Worm (Caenorhabditis elegans): Measurements from ENCODE around the gene slc-17.5.

ce11 chrV:8268902-8269301, 15.8 kb downstream of the slc-17.5 start, which contains the start of the genes asp-6 and asp-12:
- TF ChIP-seq ceh-19 (GFP tag; optimal IDR thresholded peaks at IDR 0.05) = no peak
- no peak for TF ChIP-seq pax-1 (tag; optimal IDR thresholded peaks at IDR 0.05)
- TF ChIP-seq unc-42 (tag; optimal IDR thresholded peaks at IDR 0.05) = no peak
- TF ChIP-seq ceh-9 (tag; optimal IDR thresholded peaks at IDR 0.05) = no peak
